Worm (Caenorhabditis elegans) whole organism, L4 larva: ENCODE results near the gene lev-8.

Experiments used
- D1046.2 ChIP-seq: fragments of 200-800 bp; sonication (Bioruptor generic); IDR thresholded peaks from 2 replicates; pipeline ENCODE4 v1.3.6; 2022; ENCODE audit warnings: missing genetic modification characterization, missing compliant biosample characterization
- F49E8.2 ChIP-seq: sonication (generic microtip); optimal IDR thresholded peaks from 2 replicates; lab custom pipeline; 2016; ENCODE audit warnings: missing compliant biosample characterization, mild to moderate bottlenecking, missing genetic modification characterization, borderline replicate concordance
- T20F7.1 ChIP-seq: fragments of 200-800 bp; sonication (Bioruptor generic); optimal IDR thresholded peaks from 2 replicates; lab custom pipeline; 2018; ENCODE audit warnings: mild to moderate bottlenecking, missing genetic modification characterization, missing compliant biosample characterization
- Y48G9A.11 ChIP-seq: fragments of 200-800 bp; sonication (Bioruptor generic); IDR thresholded peaks from 2 replicates; pipeline ENCODE4 v1.3.6; 2022; ENCODE audit warnings: missing genetic modification reagents, missing genetic modification characterization, missing compliant biosample characterization
- Y75B8A.6 ChIP-seq: fragments of 200-800 bp; sonication (Bioruptor generic); IDR thresholded peaks from 2 replicates; pipeline ENCODE4 v1.3.6; 2022; ENCODE audit warnings: missing genetic modification reagents, missing genetic modification characterization, missing compliant biosample characterization
- aha-1 ChIP-seq: fragments of 150-350 bp; peaks from one replicate; lab custom pipeline; 2014; ENCODE audit warnings: missing biosample characterization, missing genetic modification characterization
- ama-1 ChIP-seq: fragments of 150-350 bp; optimal IDR thresholded peaks from 2 replicates; lab custom pipeline; 2014; ENCODE audit warnings: inconsistent platforms, mixed read lengths
- arid-1 ChIP-seq: fragments of 200-800 bp; sonication (Bioruptor generic); conservative IDR thresholded peaks from 2 replicates; pipeline ENCODE4 v1.3.6; 2022; ENCODE audit warnings: missing genetic modification reagents, missing genetic modification characterization, missing compliant biosample characterization
- ceh-20 ChIP-seq: fragments of 200-800 bp; sonication (Bioruptor generic); IDR thresholded peaks from 2 replicates; pipeline ENCODE4 v1.3.6; 2022; ENCODE audit warnings: missing genetic modification reagents, missing genetic modification characterization, missing compliant biosample characterization
- ceh-44 ChIP-seq: fragments of 200-800 bp; sonication (Bioruptor generic); IDR thresholded peaks from 2 replicates; pipeline ENCODE4 v1.3.6; 2022; ENCODE audit warnings: missing genetic modification reagents, missing genetic modification characterization, missing compliant biosample characterization
- ceh-62 ChIP-seq: sonication (generic microtip); optimal IDR thresholded peaks from 2 replicates; lab custom pipeline; 2017; ENCODE audit warnings: missing biosample characterization, missing genetic modification characterization
- ces-1 ChIP-seq: fragments of 150-350 bp; sonication (generic microtip); optimal IDR thresholded peaks from 4 replicates; lab custom pipeline; 2014; ENCODE audit warnings: missing biosample characterization, missing genetic modification reagents, missing genetic modification characterization
- ctbp-1 ChIP-seq: fragments of 200-800 bp; sonication (Bioruptor generic); IDR thresholded peaks from 2 replicates; pipeline ENCODE4 v1.3.6; 2022; ENCODE audit warnings: missing genetic modification reagents, missing genetic modification characterization, missing compliant biosample characterization
- daf-12 ChIP-seq: fragments of 150-350 bp; optimal IDR thresholded peaks from 2 replicates; lab custom pipeline; 2014; ENCODE audit warnings: missing biosample characterization, missing genetic modification reagents, missing genetic modification characterization
- daf-8 ChIP-seq: fragments of 200-800 bp; sonication (Bioruptor generic); IDR thresholded peaks from 2 replicates; pipeline ENCODE4 v1.3.6; 2022; ENCODE audit warnings: missing genetic modification characterization, missing compliant biosample characterization
- dmd-8 ChIP-seq: fragments of 200-800 bp; sonication (Bioruptor generic); IDR thresholded peaks from 2 replicates; pipeline ENCODE4 v1.3.6; 2022; ENCODE audit warnings: missing genetic modification characterization, missing compliant biosample characterization
- dmd-9 ChIP-seq: fragments of 200-800 bp; sonication (Bioruptor generic); IDR thresholded peaks from 2 replicates; pipeline ENCODE4 v1.3.6; 2022; ENCODE audit warnings: missing genetic modification reagents, missing genetic modification characterization, missing compliant biosample characterization
- dpl-1 ChIP-seq: fragments of 150-350 bp; optimal IDR thresholded peaks from 2 replicates; lab custom pipeline; 2014; ENCODE audit warnings: missing biosample characterization, missing genetic modification reagents, missing genetic modification characterization
- duxl-1 ChIP-seq: sonication (generic microtip); optimal IDR thresholded peaks from 2 replicates; lab custom pipeline; 2016; ENCODE audit warnings: mild to moderate bottlenecking, missing genetic modification characterization, moderate library complexity, missing compliant biosample characterization; ENCODE audit not compliant: poor library complexity
- egl-43 ChIP-seq: fragments of 200-800 bp; sonication (Bioruptor generic); IDR thresholded peaks from 2 replicates; pipeline ENCODE4 v1.3.6; 2022; ENCODE audit warnings: missing genetic modification reagents, missing genetic modification characterization, missing compliant biosample characterization
- fkh-10 ChIP-seq: fragments of 150-350 bp; optimal IDR thresholded peaks from 2 replicates; lab custom pipeline; 2014; ENCODE audit warnings: missing biosample characterization, missing genetic modification reagents, missing genetic modification characterization
- fos-1 ChIP-seq: fragments of 150-350 bp; optimal IDR thresholded peaks from 2 replicates; lab custom pipeline; 2014; ENCODE audit warnings: missing biosample characterization, missing genetic modification characterization
- hif-1 ChIP-seq, 2 experiments: sonication (generic microtip); optimal IDR thresholded peaks; 2 replicates each; lab custom pipeline; 2016 to 2017; ENCODE audit warnings: missing compliant biosample characterization in 2 of 2, missing genetic modification characterization in 2 of 2, missing genetic modification reagents in 2 of 2, missing genotype in 2 of 2, mild to moderate bottlenecking in 1 of 2
- hlh-30 ChIP-seq: sonication (generic microtip); optimal IDR thresholded peaks from 2 replicates; lab custom pipeline; 2017; ENCODE audit warnings: antibody characterized with exemption, mild to moderate bottlenecking, missing genetic modification characterization, missing compliant biosample characterization; ENCODE audit not compliant: insufficient read depth
- hmg-1.1 ChIP-seq: fragments of 200-800 bp; sonication (Bioruptor generic); IDR thresholded peaks from 2 replicates; pipeline ENCODE4 v1.3.6; 2022; ENCODE audit warnings: missing genetic modification reagents, missing genetic modification characterization, missing compliant biosample characterization
- lim-7 ChIP-seq: fragments of 200-800 bp; sonication (Bioruptor generic); IDR thresholded peaks from 2 replicates; pipeline ENCODE4 v1.3.6; 2022; ENCODE audit warnings: missing genetic modification characterization, missing compliant biosample characterization
- lin-29 ChIP-seq: fragments of 200-800 bp; sonication (Bioruptor generic); IDR thresholded peaks from 2 replicates; pipeline ENCODE4 v1.3.6; 2022; ENCODE audit warnings: missing genetic modification reagents, missing genetic modification characterization, missing compliant biosample characterization
- lin-39 ChIP-seq: fragments of 150-350 bp; optimal IDR thresholded peaks from 2 replicates; lab custom pipeline; 2014; ENCODE audit warnings: missing biosample characterization, missing genetic modification reagents, missing genetic modification characterization
- lir-3 ChIP-seq: sonication (generic microtip); optimal IDR thresholded peaks from 2 replicates; lab custom pipeline; 2016; ENCODE audit warnings: mild to moderate bottlenecking, missing genetic modification characterization, missing compliant biosample characterization
- lsy-2 ChIP-seq, 2 experiments: fragments of 150-350 bp in 1 of 2; sonication (generic microtip) in 1 of 2; optimal IDR thresholded peaks; 2 replicates each; lab custom pipeline; 2014 to 2017; ENCODE audit warnings: missing biosample characterization in 2 of 2, missing genetic modification characterization in 2 of 2
- madf-9 ChIP-seq: fragments of 200-800 bp; sonication (Bioruptor generic); conservative IDR thresholded peaks from 2 replicates; pipeline ENCODE4 v1.3.6; 2022; ENCODE audit warnings: missing genetic modification reagents, missing genetic modification characterization, missing compliant biosample characterization
- mdl-1 ChIP-seq, 2 experiments: fragments of 150-350 bp in 1 of 2; sonication (generic microtip) in 1 of 2; optimal IDR thresholded peaks; 2 replicates each; lab custom pipeline; 2014 to 2017; ENCODE audit warnings: missing biosample characterization in 2 of 2, missing genetic modification characterization in 2 of 2
- mep-1 ChIP-seq: fragments of 150-350 bp; sonication (generic microtip); optimal IDR thresholded peaks from 3 replicates; lab custom pipeline; 2014; ENCODE audit warnings: missing biosample characterization, missing genetic modification characterization
- mes-2 ChIP-seq: sonication (generic microtip); optimal IDR thresholded peaks from 2 replicates; lab custom pipeline; 2016; ENCODE audit warnings: missing genotype, mild to moderate bottlenecking, missing genetic modification characterization, missing compliant biosample characterization; ENCODE audit not compliant: poor library complexity, severe bottlenecking
- mxl-2 ChIP-seq: fragments of 200-800 bp; sonication (Bioruptor generic); conservative IDR thresholded peaks from 2 replicates; pipeline ENCODE4 v1.3.6; 2022; ENCODE audit warnings: missing genetic modification reagents, missing genetic modification characterization, missing compliant biosample characterization
- mxl-3 ChIP-seq: fragments of 200-800 bp; sonication (Bioruptor generic); optimal IDR thresholded peaks from 2 replicates; lab custom pipeline; 2018; ENCODE audit warnings: mild to moderate bottlenecking, missing genetic modification characterization, missing compliant biosample characterization
- nhr-10 ChIP-seq: fragments of 150-350 bp; optimal IDR thresholded peaks from 2 replicates; lab custom pipeline; 2014; ENCODE audit warnings: missing biosample characterization, missing genetic modification characterization
- nhr-102 ChIP-seq: sonication (generic microtip); optimal IDR thresholded peaks from 2 replicates; lab custom pipeline; 2016; ENCODE audit warnings: mild to moderate bottlenecking, missing genetic modification characterization, moderate library complexity, missing compliant biosample characterization
- nhr-11 ChIP-seq: fragments of 150-350 bp; optimal IDR thresholded peaks from 2 replicates; lab custom pipeline; 2014; ENCODE audit warnings: missing biosample characterization, missing genetic modification characterization
- nhr-25 ChIP-seq: sonication (generic microtip); optimal IDR thresholded peaks from 2 replicates; lab custom pipeline; 2017; ENCODE audit warnings: missing genetic modification characterization, mild to moderate bottlenecking, missing compliant biosample characterization, antibody characterized with exemption, moderate library complexity, borderline replicate concordance; ENCODE audit not compliant: insufficient read depth
- nhr-28 ChIP-seq: fragments of 150-350 bp; optimal IDR thresholded peaks from 2 replicates; lab custom pipeline; 2014; ENCODE audit warnings: missing biosample characterization, missing genetic modification characterization
- nhr-48 ChIP-seq: sonication (generic microtip); optimal IDR thresholded peaks from 2 replicates; lab custom pipeline; 2016; ENCODE audit warnings: mild to moderate bottlenecking, missing genetic modification characterization, missing compliant biosample characterization
- nhr-76 ChIP-seq: fragments of 150-350 bp; optimal IDR thresholded peaks from 2 replicates; lab custom pipeline; 2014; ENCODE audit warnings: missing biosample characterization, missing genetic modification characterization
- pha-4 ChIP-seq, 2 experiments: fragments of 150-350 bp in 1 of 2; fragments of 200-800 bp in 1 of 2; sonication (Bioruptor generic) in 1 of 2; IDR thresholded peaks in 1 of 2; optimal IDR thresholded peaks in 1 of 2; 2 replicates each; pipeline versions ENCODE4 v1.3.6 to Lab custom; 2014 to 2022; ENCODE audit warnings: missing genetic modification characterization in 2 of 2, missing genetic modification reagents in 2 of 2, missing biosample characterization in 1 of 2, missing compliant biosample characterization in 1 of 2
- rbr-2 ChIP-seq: sonication (generic microtip); optimal IDR thresholded peaks from 2 replicates; lab custom pipeline; 2016; ENCODE audit warnings: missing genotype, missing genetic modification characterization, missing compliant biosample characterization
- set-16 ChIP-seq: fragments of 200-800 bp; sonication (Bioruptor generic); IDR thresholded peaks from 2 replicates; pipeline ENCODE4 v1.3.6; 2022; ENCODE audit warnings: missing genetic modification reagents, missing genetic modification characterization, missing compliant biosample characterization
- spr-1 ChIP-seq: sonication (generic microtip); optimal IDR thresholded peaks from 2 replicates; lab custom pipeline; 2016; ENCODE audit warnings: mild to moderate bottlenecking, missing genetic modification characterization, missing compliant biosample characterization
- unc-39 ChIP-seq: sonication (generic microtip); optimal IDR thresholded peaks from 2 replicates; lab custom pipeline; 2017; ENCODE audit warnings: missing biosample characterization, missing genetic modification characterization
- unc-62 ChIP-seq, 3 experiments: fragments of 150-350 bp in 1 of 3; sonication (generic microtip); optimal IDR thresholded peaks in 2 of 3; peaks in 1 of 3; 1 replicate in 1 of 3; 2 replicates in 2 of 3; lab custom pipeline; 2014 to 2017; ENCODE audit warnings: missing biosample characterization in 3 of 3, missing genetic modification characterization in 3 of 3, missing genetic modification reagents in 3 of 3, missing genotype in 1 of 3
- zag-1 ChIP-seq: fragments of 150-350 bp; optimal IDR thresholded peaks from 2 replicates; lab custom pipeline; 2014; ENCODE audit warnings: missing biosample characterization, missing genetic modification characterization

The lev-8 gene

ce11 chrX:11563663-11564062, 2.9 kb downstream of the lev-8 start, which contains the start of gene trpp-9 (continued):
- TF ChIP-seq ces-1 (GFP tag; lab: Kevin White, UChicago), result no peak
- peak; percentile 17 for TF ChIP-seq dpl-1
- no peak for TF ChIP-seq Y48G9A.11
- TF ChIP-seq nhr-11 (tag; lab: Kevin White, UChicago), result no peak
- TF ChIP-seq ceh-44 (GFP tag; lab: Robert Waterston, UW), result no peak
- TF ChIP-seq dmd-9 (GFP tag; lab: Robert Waterston, UW), result no peak
- no peak for TF ChIP-seq D1046.2 (GFP tag; lab: Robert Waterston, UW)
- TF ChIP-seq daf-12 (tag; lab: Kevin White, UChicago), result no peak
- no peak for TF ChIP-seq lim-7 (GFP tag; lab: Robert Waterston, UW)
- no peak for TF ChIP-seq lin-39 (tag; lab: Kevin White, UChicago)
- TF ChIP-seq lin-29 (GFP tag; lab: Robert Waterston, UW), result no peak
- TF ChIP-seq mxl-2 (GFP tag; lab: Robert Waterston, UW), result no peak
- TF ChIP-seq dmd-8, result no peak
- TF ChIP-seq ceh-62, result no peak
- no peak for TF ChIP-seq nhr-102
- no peak for TF ChIP-seq T20F7.1 (GFP tag; lab: Kevin White, UChicago)
- no peak for TF ChIP-seq daf-8 (GFP tag; lab: Robert Waterston, UW)
- no peak for TF ChIP-seq fkh-10 (GFP tag; lab: Kevin White, UChicago)
- no peak for TF ChIP-seq spr-1 (tag; lab: Kevin White, UChicago)
- no peak for TF ChIP-seq set-16
- no peak for TF ChIP-seq F49E8.2 (tag; lab: Kevin White, UChicago)
- TF ChIP-seq mes-2 (tag; lab: Kevin White, UChicago), result peak; percentile 55
- TF ChIP-seq nhr-48, result peak; percentile 14
- TF ChIP-seq Y75B8A.6, result no peak
- peak in 1 of 2 experiments; percentile 55 for TF ChIP-seq lsy-2 (tag; optimal IDR thresholded peaks at IDR 0.05; lab: Kevin White, UChicago)
- TF ChIP-seq egl-43 (GFP tag; lab: Robert Waterston, UW), result no peak
- TF ChIP-seq madf-9 (GFP tag; lab: Robert Waterston, UW), result no peak
- TF ChIP-seq ama-1 (lab: Kevin White, UChicago), result no peak
- peak; percentile 97 for TF ChIP-seq hlh-30
- no peak for TF ChIP-seq ctbp-1 (GFP tag; lab: Robert Waterston, UW)
- TF ChIP-seq mxl-3 (GFP tag; lab: Kevin White, UChicago), result peak; percentile 76
- no peak for TF ChIP-seq fos-1 (tag; lab: Kevin White, UChicago)
- no peak for TF ChIP-seq arid-1
- TF ChIP-seq nhr-25 (tag; lab: Kevin White, UChicago), result no peak
- TF ChIP-seq nhr-10 (tag; lab: Kevin White, UChicago), result no peak
- peak; percentile 15 for TF ChIP-seq rbr-2 (tag; lab: Kevin White, UChicago)
- TF ChIP-seq mdl-1 (tag; optimal IDR thresholded peaks at IDR 0.05; lab: Kevin White, UChicago), result peak; percentile 77 to 89
- TF ChIP-seq aha-1 (tag; lab: Kevin White, UChicago), result peak; percentile 91
- no peak for TF ChIP-seq zag-1 (tag; lab: Kevin White, UChicago)
- TF ChIP-seq hif-1 (tag; optimal IDR thresholded peaks at IDR 0.05; lab: Kevin White, UChicago), result peak in 1 of 2 experiments; percentile 31
- no peak for TF ChIP-seq nhr-76 (tag; lab: Kevin White, UChicago)
- peak; percentile 75 for TF ChIP-seq hmg-1.1 (GFP tag; lab: Robert Waterston, UW)
- TF ChIP-seq unc-39, result no peak
- TF ChIP-seq ceh-20, result no peak
- TF ChIP-seq mep-1, result peak; percentile 77
- TF ChIP-seq unc-62 (GFP tag; optimal IDR thresholded peaks at IDR 0.05 in 1 of 2; lab: Kevin White, UChicago), result peak in 1 of 2 experiments; percentile 96
- TF ChIP-seq unc-62 (tag; optimal IDR thresholded peaks at IDR 0.05; lab: Kevin White, UChicago), result no peak
- no peak for TF ChIP-seq lir-3 (tag; lab: Kevin White, UChicago)
- no peak for TF ChIP-seq pha-4 (GFP tag; IDR thresholded peaks at IDR 0.05; lab: Robert Waterston, UW)
- TF ChIP-seq pha-4 (tag; optimal IDR thresholded peaks at IDR 0.05; lab: Kevin White, UChicago), result no peak
- TF ChIP-seq duxl-1 (tag; lab: Kevin White, UChicago), result peak; percentile 16
- peak; percentile 71 for TF ChIP-seq nhr-28 (tag; lab: Kevin White, UChicago)
